Worm (Caenorhabditis elegans) whole organism, young adult: ENCODE measurements around the gene R06F6.14.

ENCODE experiments used
- B0035.1 ChIP-seq: sonication (generic microtip); optimal IDR thresholded peaks from 2 replicates; lab custom pipeline; 2016; ENCODE audit warnings: missing genetic modification characterization, mild to moderate bottlenecking, missing compliant biosample characterization, missing genotype, missing genetic modification reagents
- B0261.1 ChIP-seq: sonication (generic microtip); optimal IDR thresholded peaks from 2 replicates; lab custom pipeline; 2016; ENCODE audit warnings: mild to moderate bottlenecking, missing genetic modification characterization, moderate library complexity, missing compliant biosample characterization
- B0336.3 ChIP-seq: fragments of 200-800 bp; sonication (Bioruptor generic); IDR thresholded peaks from 2 replicates; pipeline ENCODE4 v1.3.6; 2022; ENCODE audit warnings: missing genetic modification characterization, missing compliant biosample characterization
- C06A6.2 ChIP-seq: fragments of 200-800 bp; sonication (Bioruptor generic); conservative IDR thresholded peaks from 2 replicates; pipeline ENCODE4 v1.3.6; 2022; ENCODE audit warnings: missing genetic modification characterization, missing compliant biosample characterization
- F10E7.11 ChIP-seq: sonication (generic microtip); optimal IDR thresholded peaks from 2 replicates; lab custom pipeline; 2017; ENCODE audit warnings: mild to moderate bottlenecking, missing genetic modification characterization, moderate library complexity, missing compliant biosample characterization
- F57C9.4 ChIP-seq: sonication (generic microtip); optimal IDR thresholded peaks from 2 replicates; lab custom pipeline; 2017; ENCODE audit warnings: mild to moderate bottlenecking, missing genetic modification characterization, missing compliant biosample characterization
- K11D2.4 ChIP-seq: fragments of 200-800 bp; sonication (Bioruptor generic); IDR thresholded peaks from 2 replicates; pipeline ENCODE4 v1.3.6; 2022; ENCODE audit warnings: missing genetic modification reagents, missing genetic modification characterization, missing compliant biosample characterization
- T07F8.4 ChIP-seq: sonication (generic microtip); optimal IDR thresholded peaks from 2 replicates; lab custom pipeline; 2016; ENCODE audit warnings: mild to moderate bottlenecking, missing genetic modification characterization, moderate library complexity, missing compliant biosample characterization
- Y53G8AR.9 ChIP-seq: fragments of 200-800 bp; sonication (Bioruptor generic); conservative IDR thresholded peaks from 2 replicates; pipeline ENCODE4 v1.3.6; 2022; ENCODE audit warnings: missing genetic modification reagents, missing genetic modification characterization, missing compliant biosample characterization
- atf-7 ChIP-seq: sonication (generic microtip); optimal IDR thresholded peaks from 2 replicates; lab custom pipeline; 2017; ENCODE audit warnings: mild to moderate bottlenecking, missing genetic modification characterization, missing compliant biosample characterization
- attf-3 ChIP-seq: fragments of 200-800 bp; sonication (Bioruptor generic); conservative IDR thresholded peaks from 2 replicates; pipeline ENCODE4 v1.3.6; 2022; ENCODE audit warnings: missing genetic modification reagents, missing genetic modification characterization, missing compliant biosample characterization
- attf-5 ChIP-seq: fragments of 200-800 bp; sonication (Bioruptor generic); optimal IDR thresholded peaks from 2 replicates; lab custom pipeline; 2018; ENCODE audit warnings: mild to moderate bottlenecking, missing genetic modification characterization, missing compliant biosample characterization
- attf-6 ChIP-seq: fragments of 200-800 bp; sonication (Bioruptor generic); IDR thresholded peaks from 2 replicates; pipeline ENCODE4 v1.3.6; 2022; ENCODE audit warnings: missing genetic modification reagents, missing genetic modification characterization, missing compliant biosample characterization
- bed-2 ChIP-seq: fragments of 200-800 bp; sonication (Bioruptor generic); IDR thresholded peaks from 2 replicates; pipeline ENCODE4 v1.3.6; 2022; ENCODE audit warnings: missing genetic modification reagents, missing genetic modification characterization, missing compliant biosample characterization
- ccch-3 ChIP-seq: fragments of 200-800 bp; sonication (Bioruptor generic); optimal IDR thresholded peaks from 2 replicates; lab custom pipeline; 2018; ENCODE audit warnings: mild to moderate bottlenecking, missing genetic modification characterization, missing compliant biosample characterization
- ceh-79 ChIP-seq: sonication (generic microtip); optimal IDR thresholded peaks from 2 replicates; lab custom pipeline; 2017; ENCODE audit warnings: mild to moderate bottlenecking, missing genetic modification characterization, missing compliant biosample characterization
- die-1 ChIP-seq: sonication (generic microtip); optimal IDR thresholded peaks from 2 replicates; lab custom pipeline; 2016; ENCODE audit warnings: missing genotype, mild to moderate bottlenecking, missing genetic modification characterization, missing compliant biosample characterization
- dox-1 ChIP-seq: fragments of 200-800 bp; sonication (Bioruptor generic); IDR thresholded peaks from 2 replicates; pipeline ENCODE4 v1.3.6; 2022; ENCODE audit warnings: missing genetic modification reagents, missing genetic modification characterization, missing compliant biosample characterization
- lag-1 ChIP-seq: fragments of 200-800 bp; sonication (Bioruptor generic); IDR thresholded peaks from 2 replicates; pipeline ENCODE4 v1.3.6; 2022; ENCODE audit warnings: missing genetic modification reagents, missing genetic modification characterization, missing compliant biosample characterization
- lin-35 ChIP-seq, 3 experiments: fragments of 150-350 bp in 2 of 3; sonication (generic microtip) in 1 of 3; optimal IDR thresholded peaks; 2 replicates each; lab custom pipeline; 2014 to 2018; ENCODE audit warnings: missing biosample characterization in 3 of 3, missing genetic modification characterization in 3 of 3, missing genetic modification reagents in 3 of 3
- madf-8 ChIP-seq: fragments of 200-800 bp; sonication (Bioruptor generic); conservative IDR thresholded peaks from 2 replicates; pipeline ENCODE4 v1.3.6; 2022; ENCODE audit warnings: missing genetic modification reagents, missing genetic modification characterization, missing compliant biosample characterization
- mcd-1 ChIP-seq: fragments of 200-800 bp; sonication (Bioruptor generic); IDR thresholded peaks from 2 replicates; pipeline ENCODE4 v1.3.6; 2022; ENCODE audit warnings: missing genetic modification reagents, missing genetic modification characterization, missing compliant biosample characterization
- nfyb-1 ChIP-seq: fragments of 200-800 bp; sonication (Bioruptor generic); IDR thresholded peaks from 2 replicates; pipeline ENCODE4 v1.3.6; 2022; ENCODE audit warnings: missing genetic modification reagents, missing genetic modification characterization, missing compliant biosample characterization
- nhr-179 ChIP-seq: sonication (generic microtip); optimal IDR thresholded peaks from 2 replicates; lab custom pipeline; 2016; ENCODE audit warnings: mild to moderate bottlenecking, missing genetic modification characterization, missing compliant biosample characterization
- nhr-27 ChIP-seq: fragments of 200-800 bp; sonication (Bioruptor generic); optimal IDR thresholded peaks from 2 replicates; lab custom pipeline; 2018; ENCODE audit warnings: mild to moderate bottlenecking, missing genetic modification characterization, moderate library complexity, missing compliant biosample characterization
- snpc-1.1 ChIP-seq: sonication (generic microtip); optimal IDR thresholded peaks from 2 replicates; lab custom pipeline; 2017; ENCODE audit warnings: missing genetic modification characterization, mild to moderate bottlenecking, missing compliant biosample characterization, antibody characterized with exemption, moderate library complexity, missing genotype, missing genetic modification reagents; ENCODE audit not compliant: insufficient read depth
- snpc-3.4 ChIP-seq: sonication (generic microtip); optimal IDR thresholded peaks from 2 replicates; lab custom pipeline; 2017; ENCODE audit warnings: missing genetic modification characterization, mild to moderate bottlenecking, missing compliant biosample characterization, antibody characterized with exemption, moderate library complexity, missing genotype, missing genetic modification reagents
- tbp1 ChIP-seq: fragments of 200-800 bp; sonication (Bioruptor generic); optimal IDR thresholded peaks from 2 replicates; lab custom pipeline; 2018; ENCODE audit warnings: mild to moderate bottlenecking, missing genetic modification characterization, missing compliant biosample characterization
- tbx-9 ChIP-seq: sonication (generic microtip); optimal IDR thresholded peaks from 2 replicates; lab custom pipeline; 2016; ENCODE audit warnings: borderline replicate concordance, missing genetic modification characterization, inconsistent platforms, missing compliant biosample characterization
- tlf-1 ChIP-seq: fragments of 200-800 bp; sonication (Bioruptor generic); optimal IDR thresholded peaks from 2 replicates; lab custom pipeline; 2018; ENCODE audit warnings: mild to moderate bottlenecking, missing genetic modification characterization, missing compliant biosample characterization
- unc-62 ChIP-seq: fragments of 150-350 bp; optimal IDR thresholded peaks from 2 replicates; lab custom pipeline; 2014; ENCODE audit warnings: missing biosample characterization, missing genetic modification reagents, missing genetic modification characterization
- zfh-2 ChIP-seq: fragments of 200-800 bp; sonication (Bioruptor generic); conservative IDR thresholded peaks from 2 replicates; pipeline ENCODE4 v1.3.6; 2022; ENCODE audit warnings: missing genetic modification reagents, missing genetic modification characterization, missing compliant biosample characterization
- ztf-22 ChIP-seq: fragments of 200-800 bp; sonication (Bioruptor generic); optimal IDR thresholded peaks from 2 replicates; lab custom pipeline; 2018; ENCODE audit warnings: mild to moderate bottlenecking, missing genetic modification characterization, moderate library complexity, missing compliant biosample characterization
- ztf-3 ChIP-seq: fragments of 200-800 bp; sonication (Bioruptor generic); optimal IDR thresholded peaks from 2 replicates; lab custom pipeline; 2018; ENCODE audit warnings: mild to moderate bottlenecking, missing genetic modification characterization, missing compliant biosample characterization

R06F6.14 gene

ce11 chrII:10808708-10809343 lies at the start of gene R06F6.14:
R06F6.14 (plus strand) TSS chrII:10809293.
- TF ChIP-seq attf-6 (GFP tag; lab: Robert Waterston, UW), result no peak
- no peak for TF ChIP-seq lin-35 (GFP tag; optimal IDR thresholded peaks at IDR 0.05; lab: Kevin White, UChicago)
- no peak for TF ChIP-seq ztf-3 (GFP tag; lab: Kevin White, UChicago)
- no peak for TF ChIP-seq nhr-179 (tag; lab: Kevin White, UChicago)
- TF ChIP-seq snpc-1.1 (tag; lab: Kevin White, UChicago), result no peak
- TF ChIP-seq ceh-79 (tag; lab: Kevin White, UChicago), result no peak
- TF ChIP-seq atf-7 (tag; lab: Kevin White, UChicago), result no peak
- TF ChIP-seq K11D2.4 (GFP tag; lab: Robert Waterston, UW), result no peak
- TF ChIP-seq dox-1 (GFP tag; lab: Robert Waterston, UW), result no peak
- TF ChIP-seq nfyb-1 (GFP tag; lab: Robert Waterston, UW), result no peak
- no peak for TF ChIP-seq B0035.1 (tag; lab: Kevin White, UChicago)
- no peak for TF ChIP-seq unc-62
- no peak for TF ChIP-seq mcd-1 (GFP tag; lab: Robert Waterston, UW)

- no peak for TF ChIP-seq attf-3 (GFP tag; lab: Robert Waterston, UW)
- no peak for TF ChIP-seq F10E7.11 (tag; lab: Kevin White, UChicago)
- TF ChIP-seq bed-2 (GFP tag; lab: Robert Waterston, UW), result no peak
- no peak for TF ChIP-seq die-1 (tag; lab: Kevin White, UChicago)
- no peak for TF ChIP-seq F57C9.4 (tag; lab: Kevin White, UChicago)
- no peak for TF ChIP-seq lag-1 (GFP tag; lab: Robert Waterston, UW)
- no peak for TF ChIP-seq C06A6.2 (GFP tag; lab: Robert Waterston, UW)
- TF ChIP-seq tlf-1 (GFP tag; lab: Kevin White, UChicago), result no peak
- TF ChIP-seq B0336.3 (GFP tag; lab: Robert Waterston, UW), result no peak
- no peak for TF ChIP-seq T07F8.4 (tag; lab: Kevin White, UChicago)
Measured at ce11 chrII:10759425-10759824, 49.7 kb upstream of the R06F6.14 start.

ce11 chrII:10760801-10761200 lies 48.3 kb upstream of the R06F6.14 start:
- TF ChIP-seq tbx-9 (tag; lab: Kevin White, UChicago) (no peak), B0261.1 (tag; lab: Kevin White, UChicago) (no peak), snpc-3.4 (tag; lab: Kevin White, UChicago) (no peak), ccch-3 (GFP tag; lab: Kevin White, UChicago) (no peak), B0035.1 (tag; lab: Kevin White, UChicago) (no peak), Y53G8AR.9 (GFP tag; lab: Robert Waterston, UW) (no peak), attf-5 (no peak), ztf-22 (no peak), madf-8 (GFP tag; lab: Robert Waterston, UW) (no peak), tbp1 (GFP tag; lab: Kevin White, UChicago) (no peak)

ce11 chrII:10761653-10762052 lies 47.4 kb upstream of the R06F6.14 start:
- TF ChIP-seq K11D2.4 (GFP tag; lab: Robert Waterston, UW) (no peak), nhr-27 (tag; lab: Kevin White, UChicago) (no peak), zfh-2 (peak; percentile 48; the same call in 1 of the 2 replicates), F57C9.4 (tag; lab: Kevin White, UChicago) (no peak)
- TF ChIP-seq, all 124 proteins: peak for 1
